Worm (Caenorhabditis elegans): ENCODE results near the gene srsx-35.
A peak's percentile ranks its signal among the peaks of the same experiment; 100 is the strongest.

srsx-35 gene

DNA sequence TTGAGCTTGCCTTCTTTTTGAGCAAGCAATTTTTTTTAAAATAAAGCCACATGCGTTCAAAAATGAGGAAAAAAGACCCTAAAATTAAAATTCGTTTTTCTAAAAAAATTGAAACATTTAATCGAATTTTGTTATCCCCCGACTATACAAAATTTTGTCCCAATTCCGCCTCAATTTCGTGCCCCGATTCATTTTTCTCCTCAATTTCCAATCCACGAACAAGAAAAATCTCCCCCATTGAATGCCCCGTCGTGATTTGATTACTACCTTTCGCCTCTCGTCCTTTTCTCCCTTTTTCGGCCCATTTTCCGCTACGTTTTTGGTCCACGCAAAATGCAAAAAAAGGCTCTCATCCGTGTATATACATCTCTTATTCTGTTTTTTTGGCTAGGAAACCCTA lies 29.3 kb upstream of the srsx-35 start:
- TF ChIP-seq nhr-27 (tag; optimal IDR thresholded peaks at IDR 0.05) (no peak), somi-1 (GFP tag; optimal IDR thresholded peaks at IDR 0.05) (no peak), tbx-9 (tag; optimal IDR thresholded peaks at IDR 0.05; ENCODE audit: borderline replicate concordance) (no peak), nfya-2 (GFP tag; IDR thresholded peaks at IDR 0.05) (no peak), ceh-91 (GFP tag; IDR thresholded peaks at IDR 0.05) (no peak), lin-26 (GFP tag; IDR thresholded peaks at IDR 0.05) (no peak), F57C9.4 (tag; optimal IDR thresholded peaks at IDR 0.05) (no peak), mel-28 (tag; optimal IDR thresholded peaks at IDR 0.05; ENCODE audit: borderline replicate concordance) (no peak), snpc-3.4 (tag; optimal IDR thresholded peaks at IDR 0.05) (no peak), F22D6.2 (tag; optimal IDR thresholded peaks at IDR 0.05) (no peak), athp-1 (tag; optimal IDR thresholded peaks at IDR 0.05) (no peak), nhr-80 (tag; optimal IDR thresholded peaks at IDR 0.05) (no peak), Y53G8AR.9 (GFP tag; conservative IDR thresholded peaks at IDR 0.05) (no peak), D2030.7 (GFP tag; IDR thresholded peaks at IDR 0.05) (no peak)

ce11 chrV:20654350-20654749 lies 26.9 kb upstream of the srsx-35 start, which contains the start of gene mnr-1:
mnr-1 (plus strand) TSS chrV:20654650.
- no peak for TF ChIP-seq C17E4.6 (GFP tag; IDR thresholded peaks at IDR 0.05)
- no peak for TF ChIP-seq ceh-27 (GFP tag; optimal IDR thresholded peaks at IDR 0.05)
- no peak for TF ChIP-seq B0336.3 (GFP tag; IDR thresholded peaks at IDR 0.05)
- no peak for TF ChIP-seq F23B12.7 (tag; optimal IDR thresholded peaks at IDR 0.05; ENCODE audit: insufficient read depth)
- no peak for TF ChIP-seq Y67H2A.10 (GFP tag; conservative IDR thresholded peaks at IDR 0.05)

- TF ChIP-seq nhr-80 (tag; optimal IDR thresholded peaks at IDR 0.05) (no peak), die-1 (tag; optimal IDR thresholded peaks at IDR 0.05) (no peak), rpc-1 (optimal IDR thresholded peaks at IDR 0.05) (no peak), rpc-1 (tag; optimal IDR thresholded peaks at IDR 0.05) (peak; percentile 27), lin-40 (tag; optimal IDR thresholded peaks at IDR 0.05) (no peak), somi-1 (GFP tag; optimal IDR thresholded peaks at IDR 0.05) (no peak), F23B12.7 (tag; optimal IDR thresholded peaks at IDR 0.05; ENCODE audit: insufficient read depth) (no peak), lsl-1 (GFP tag; optimal IDR thresholded peaks at IDR 0.05) (no peak), bed-1 (GFP tag; IDR thresholded peaks at IDR 0.05) (0 out of 2 replicates have a peak, but pooled peaks have one; percentile 50), mcd-1 (GFP tag; IDR thresholded peaks at IDR 0.05) (no peak)
These were observed 26.0 kb upstream of the srsx-35 start for ce11 chrV:20655174-20655573.

ce11 chrV:20656626-20657025 lies 24.6 kb upstream of the srsx-35 start:
- no peak for TF ChIP-seq Y67H2A.10 (GFP tag; conservative IDR thresholded peaks at IDR 0.05)
- no peak for TF ChIP-seq ekl-4 (GFP tag; IDR thresholded peaks at IDR 0.05)
- no peak for TF ChIP-seq C17E4.6 (GFP tag; IDR thresholded peaks at IDR 0.05)
- TF ChIP-seq T26A5.8 (tag; optimal IDR thresholded peaks at IDR 0.05) = no peak
- TF ChIP-seq nhr-179 (tag; optimal IDR thresholded peaks at IDR 0.05) = no peak
- no peak for TF ChIP-seq xnd-1 (tag; optimal IDR thresholded peaks at IDR 0.05)
- TF ChIP-seq Y53G8AR.9 (GFP tag; conservative IDR thresholded peaks at IDR 0.05) = no peak
- no peak for TF ChIP-seq aptf-3 (GFP tag; IDR thresholded peaks at IDR 0.05)
- TF ChIP-seq hmg-1.2 (GFP tag; IDR thresholded peaks at IDR 0.05) = no peak
- no peak for TF ChIP-seq gei-17 (GFP tag; optimal IDR thresholded peaks at IDR 0.05)

ce11 chrV:20660025-20660424 lies 21.2 kb upstream of the srsx-35 start, which contains the start of gene W01F3.2:
W01F3.2 (plus strand) TSS chrV:20660325.
- TF ChIP-seq cebp-1 (GFP tag; IDR thresholded peaks at IDR 0.05) (no peak), cebp-1 (tag; optimal IDR thresholded peaks at IDR 0.05) (peak; percentile 47), D2030.7 (GFP tag; IDR thresholded peaks at IDR 0.05) (no peak), pha-4 (tag; optimal IDR thresholded peaks at IDR 0.05) (no peak), madf-3 (GFP tag; IDR thresholded peaks at IDR 0.05) (no peak)
